Worm (Caenorhabditis elegans): ENCODE results near the gene aly-1.

aly-1 gene

ce11 chrIV:9146819-9147518 is 38.2 kb downstream of the aly-1 start, which contains the start of the genes rpb-12 and aly-2:
TSS of gene rpb-12 (minus strand) at chrIV:9146869.
TSS of gene aly-2 (plus strand) at chrIV:9147468.
- TF ChIP-seq hmg-11 (tag; optimal IDR thresholded peaks at IDR 0.05) = peak; percentile 71
- TF ChIP-seq lin-15B (tag; optimal IDR thresholded peaks at IDR 0.05) = peak; percentile 89
- no peak for TF ChIP-seq elt-3 (tag; optimal IDR thresholded peaks at IDR 0.05)
- TF ChIP-seq fkh-10 (GFP tag; optimal IDR thresholded peaks at IDR 0.05) = no peak
- no peak for TF ChIP-seq ceh-16 (tag; optimal IDR thresholded peaks at IDR 0.05)
- no peak for TF ChIP-seq ama-1 (optimal IDR thresholded peaks at IDR 0.05)
- peak; percentile 21 for TF ChIP-seq nhr-25 (tag; optimal IDR thresholded peaks at IDR 0.05)
- peak; percentile 62 for TF ChIP-seq lin-39 (tag; optimal IDR thresholded peaks at IDR 0.05)
- TF ChIP-seq ztf-4 (tag; optimal IDR thresholded peaks at IDR 0.05) = no peak
- TF ChIP-seq mml-1 (tag; optimal IDR thresholded peaks at IDR 0.05) = no peak
- TF ChIP-seq nhr-76 (tag; optimal IDR thresholded peaks at IDR 0.05) = no peak
- TF ChIP-seq unc-39 (tag; optimal IDR thresholded peaks at IDR 0.05) = no peak
- no peak for TF ChIP-seq elt-1 (tag; optimal IDR thresholded peaks at IDR 0.05)
- no peak for TF ChIP-seq skn-1 (tag; optimal IDR thresholded peaks at IDR 0.05)
- TF ChIP-seq unc-62 (GFP tag; optimal IDR thresholded peaks at IDR 0.05) = no peak
- TF ChIP-seq elt-2 (tag; optimal IDR thresholded peaks at IDR 0.05) = peak; percentile 37
- TF ChIP-seq pqm-1 (tag; optimal IDR thresholded peaks at IDR 0.05) = peak; percentile 23
- no peak for TF ChIP-seq sea-2 (GFP tag; optimal IDR thresholded peaks at IDR 0.05)
- no peak for TF ChIP-seq eor-1 (tag; optimal IDR thresholded peaks at IDR 0.05)
- no peak for TF ChIP-seq nhr-237 (tag; optimal IDR thresholded peaks at IDR 0.05)
- no peak for TF ChIP-seq nhr-12 (tag; optimal IDR thresholded peaks at IDR 0.05)
- no peak for TF ChIP-seq tbx-2 (tag; optimal IDR thresholded peaks at IDR 0.05)
- no peak for TF ChIP-seq nhr-23 (tag; optimal IDR thresholded peaks at IDR 0.05)
- no peak for TF ChIP-seq mdl-1 (tag; optimal IDR thresholded peaks at IDR 0.05)
- no peak for TF ChIP-seq ceh-82 (tag; optimal IDR thresholded peaks at IDR 0.05)
- no peak for TF ChIP-seq nhr-43 (tag; optimal IDR thresholded peaks at IDR 0.05; ENCODE audit: poor library complexity, severe bottlenecking)
- no peak for TF ChIP-seq fkh-2 (tag; optimal IDR thresholded peaks at IDR 0.05)
- no peak for TF ChIP-seq ceh-28 (tag; optimal IDR thresholded peaks at IDR 0.05)
- TF ChIP-seq ztf-11 (tag; optimal IDR thresholded peaks at IDR 0.05) = no peak
- TF ChIP-seq egl-27 (tag; optimal IDR thresholded peaks at IDR 0.05) = no peak
- TF ChIP-seq ceh-9 (tag; optimal IDR thresholded peaks at IDR 0.05) = no peak
- no peak for TF ChIP-seq aly-2 (tag; optimal IDR thresholded peaks at IDR 0.05)
- TF ChIP-seq daf-12 (tag; optimal IDR thresholded peaks at IDR 0.05) = no peak
- TF ChIP-seq fos-1 (tag; optimal IDR thresholded peaks at IDR 0.05) = no peak
- no peak for TF ChIP-seq nhr-67 (tag; optimal IDR thresholded peaks at IDR 0.05)
- no peak for TF ChIP-seq nhr-28 (tag; optimal IDR thresholded peaks at IDR 0.05)
- TF ChIP-seq egl-5 (tag; optimal IDR thresholded peaks at IDR 0.05) = peak; percentile 19
- TF ChIP-seq zag-1 (tag; optimal IDR thresholded peaks at IDR 0.05) = no peak
- TF ChIP-seq snpc-4 (tag; optimal IDR thresholded peaks at IDR 0.05) = peak; percentile 21
- TF ChIP-seq nhr-11 (tag; optimal IDR thresholded peaks at IDR 0.05) = no peak
- TF ChIP-seq jun-1 (tag; optimal IDR thresholded peaks at IDR 0.05) = peak; percentile 5
- no peak for TF ChIP-seq nfya-1 (tag; optimal IDR thresholded peaks at IDR 0.05; ENCODE audit: insufficient read depth)
- peak; percentile 80 for TF ChIP-seq pha-4 (tag; optimal IDR thresholded peaks at IDR 0.05)
- TF ChIP-seq R02D3.7 (tag; optimal IDR thresholded peaks at IDR 0.05) = no peak
- no peak for TF ChIP-seq nhr-77 (tag; optimal IDR thresholded peaks at IDR 0.05)
- TF ChIP-seq ZK546.5 (tag; optimal IDR thresholded peaks at IDR 0.05) = no peak
- TF ChIP-seq lsy-12 (tag; optimal IDR thresholded peaks at IDR 0.05) = no peak
